Fruit fly (Drosophila melanogaster): ENCODE data around the gene CG9386.

The CG9386 gene

DNA sequence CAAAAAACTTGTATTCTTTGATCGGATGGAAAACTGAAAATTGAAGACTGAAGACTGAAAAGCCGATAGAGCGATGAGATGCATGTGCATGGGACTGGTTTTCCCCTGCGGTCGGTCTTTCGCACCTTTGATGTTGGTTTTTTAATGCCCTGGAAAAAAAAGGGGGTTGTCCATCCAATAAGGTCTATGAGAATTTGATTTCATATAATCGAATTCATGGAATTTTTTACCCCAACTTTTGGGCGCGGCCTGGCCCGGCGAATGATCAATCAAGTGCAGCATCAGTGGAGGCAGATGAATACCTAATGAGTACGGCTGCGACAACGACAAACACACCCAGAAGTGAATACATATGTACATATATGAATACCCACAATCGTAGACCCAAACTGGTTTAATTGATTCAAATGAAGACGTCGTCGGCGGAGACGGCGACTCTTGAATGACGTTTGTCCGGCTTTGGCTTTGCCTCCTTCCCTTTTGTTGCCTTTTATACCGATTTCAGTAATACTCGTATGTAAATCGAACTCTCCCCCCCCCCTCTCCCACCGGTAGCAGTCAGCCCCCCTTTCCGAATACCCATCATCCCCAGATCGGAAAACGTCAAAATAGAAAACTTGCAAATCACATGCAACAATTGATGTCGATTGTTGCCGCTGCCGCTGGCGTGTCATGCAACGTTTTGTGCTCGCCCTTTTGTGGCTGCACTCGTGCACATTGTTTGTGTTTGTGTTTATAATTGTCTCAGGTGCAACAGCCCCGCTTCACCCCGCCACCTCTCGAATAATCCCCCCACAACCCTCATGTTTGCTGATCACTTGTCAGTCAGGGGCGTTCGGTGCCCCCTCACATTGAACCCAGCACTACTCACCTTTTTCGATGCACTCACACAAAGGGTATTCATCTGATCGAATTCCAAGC is 48.1 kb upstream of the CG9386 start (continued):
- TF ChIP-seq Scr (GFP tag; IDR thresholded peaks at IDR 0.05; ENCODE audit: partially characterized antibody) (no peak), wek (GFP tag; optimal IDR thresholded peaks at IDR 0.05) (no peak), tio (GFP tag; optimal IDR thresholded peaks at IDR 0.05) (no peak), CG13624 (GFP tag; optimal IDR thresholded peaks at IDR 0.05) (no peak), sqz (GFP tag; optimal IDR thresholded peaks at IDR 0.05) (peak; percentile 88), sob (GFP tag; IDR thresholded peaks at IDR 0.05) (0 out of 2 replicates have a peak, but pooled peaks have one; percentile 13), repo (GFP tag; optimal IDR thresholded peaks at IDR 0.05) (no peak), Aef1 (GFP tag; IDR thresholded peaks at IDR 0.05) (no peak), ase (GFP tag; IDR thresholded peaks at IDR 0.05) (no peak), ftz-f1 (GFP tag; optimal IDR thresholded peaks at IDR 0.05) (no peak), chn (GFP tag; optimal IDR thresholded peaks at IDR 0.05) (no peak), Ssrp (tag; optimal IDR thresholded peaks at IDR 0.05) (no peak), CG2199 (GFP tag; IDR thresholded peaks at IDR 0.05) (0 out of 3 replicates have a peak, but pooled peaks have one; percentile 38), gem (tag; optimal IDR thresholded peaks at IDR 0.05) (no peak), Hand (GFP tag; optimal IDR thresholded peaks at IDR 0.05) (no peak), CG12744 (GFP tag; optimal IDR thresholded peaks at IDR 0.05) (no peak), CG6791 (GFP tag; IDR thresholded peaks at IDR 0.05; ENCODE audit: partially characterized antibody) (no peak), CG18011 (GFP tag; optimal IDR thresholded peaks at IDR 0.05) (no peak), CG7556 (GFP tag; optimal IDR thresholded peaks at IDR 0.05) (no peak), stc (GFP tag; IDR thresholded peaks at IDR 0.05) (no peak), CG2202 (tag; optimal IDR thresholded peaks at IDR 0.05) (peak; percentile 15), aop (GFP tag; IDR thresholded peaks at IDR 0.05) (no peak), crol (GFP tag; IDR thresholded peaks at IDR 0.05) (peak; percentile 86), CG12391 (tag; optimal IDR thresholded peaks at IDR 0.05) (no peak), Sin3A (optimal IDR thresholded peaks at IDR 0.05) (no peak), cato (GFP tag; optimal IDR thresholded peaks at IDR 0.05; ENCODE audit: borderline replicate concordance) (no peak), CG32772 (GFP tag; IDR thresholded peaks at IDR 0.05) (no peak), CHES-1-like (GFP tag; optimal IDR thresholded peaks at IDR 0.05) (no peak), fru (optimal IDR thresholded peaks at IDR 0.05) (no peak), Hr78 (GFP tag; optimal IDR thresholded peaks at IDR 0.05) (peak in 1 of 2 experiments; percentile 64), CG31224 (GFP tag; IDR thresholded peaks at IDR 0.05) (no peak), danr (GFP tag; IDR thresholded peaks at IDR 0.05) (no peak), Fer2 (tag; optimal IDR thresholded peaks at IDR 0.05) (no peak), da (GFP tag; optimal IDR thresholded peaks at IDR 0.05) (no peak), Lim3 (GFP tag; IDR thresholded peaks at IDR 0.05) (no peak), Hmx (GFP tag; optimal IDR thresholded peaks at IDR 0.05) (no peak), CG7928 (GFP tag; optimal IDR thresholded peaks at IDR 0.05) (no peak), klu (GFP tag; IDR thresholded peaks at IDR 0.05) (no peak), MTF-1 (GFP tag; optimal IDR thresholded peaks at IDR 0.05; ENCODE audit: borderline replicate concordance) (no peak), CG14667 (GFP tag; IDR thresholded peaks at IDR 0.05) (no peak), MESR4 (GFP tag; optimal IDR thresholded peaks at IDR 0.05) (no peak), CG3726 (GFP tag; IDR thresholded peaks at IDR 0.05) (no peak), Sry-β (GFP tag; optimal IDR thresholded peaks at IDR 0.05) (no peak), pita (GFP tag; optimal IDR thresholded peaks at IDR 0.05) (no peak), sr (GFP tag; IDR thresholded peaks at IDR 0.05) (no peak), CG17568 (GFP tag; optimal IDR thresholded peaks at IDR 0.05) (no peak), CG17359 (tag; optimal IDR thresholded peaks at IDR 0.05) (no peak), CG7786 (GFP tag; optimal IDR thresholded peaks at IDR 0.05) (no peak), bbx (GFP tag; IDR thresholded peaks at IDR 0.05; ENCODE audit: partially characterized antibody) (no peak), CG12104 (GFP tag; optimal IDR thresholded peaks at IDR 0.05) (no peak)

Data from whole organism, embryonic.